Worm (Caenorhabditis elegans): ENCODE data around the gene cdh-7.

Gene cdh-7

DNA sequence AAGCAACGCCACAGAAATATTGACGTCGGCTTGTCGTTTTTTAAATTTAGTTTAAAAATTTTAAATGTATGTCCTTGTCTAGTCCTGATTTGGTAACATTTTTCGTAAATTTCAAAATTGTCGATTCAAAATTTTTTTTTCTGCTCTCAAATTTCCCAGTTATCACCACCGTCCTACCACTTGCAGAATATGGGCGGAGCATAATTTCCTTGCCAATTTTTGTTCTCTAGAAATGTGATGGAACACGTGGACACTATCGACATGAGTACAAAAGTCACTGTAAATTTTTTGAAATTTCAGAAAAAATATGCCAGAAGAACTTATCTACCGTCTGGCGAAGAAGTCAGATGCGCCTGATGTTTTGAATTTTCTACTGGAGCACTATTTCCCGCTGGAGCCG lies 12.2 kb downstream of the cdh-7 start, which contains the start of gene R05H10.7:
Gene R05H10.7, plus strand, starts transcription at position 301 of the 400 bp plus-strand sequence.
- TF ChIP-seq F52B5.7 (tag; optimal IDR thresholded peaks at IDR 0.05) (no peak), ztf-6 (GFP tag; IDR thresholded peaks at IDR 0.05) (no peak), cebp-2 (GFP tag; IDR thresholded peaks at IDR 0.05) (no peak), nhr-80 (tag; optimal IDR thresholded peaks at IDR 0.05) (no peak)

ce11 chrII:14856922-14857321 lies 13.9 kb downstream of the cdh-7 start, which contains the start of gene rbm-28:
rbm-28 (plus strand) TSS chrII:14857259.
- TF ChIP-seq xnd-1 (tag; optimal IDR thresholded peaks at IDR 0.05): no peak
- TF ChIP-seq dpl-1 (GFP tag; optimal IDR thresholded peaks at IDR 0.05): peak; percentile 24
- TF ChIP-seq zim-3 (tag; optimal IDR thresholded peaks at IDR 0.05): no peak
- no peak for TF ChIP-seq T07F8.4 (tag; optimal IDR thresholded peaks at IDR 0.05)
- peak; percentile 21 for TF ChIP-seq unc-130 (GFP tag; optimal IDR thresholded peaks at IDR 0.05)
- TF ChIP-seq lin-35 (GFP tag; optimal IDR thresholded peaks at IDR 0.05): peak in 1 of 3 experiments; percentile 53
- TF ChIP-seq sea-2 (GFP tag; IDR thresholded peaks at IDR 0.05): no peak
- no peak for TF ChIP-seq Y53G8AR.9 (GFP tag; conservative IDR thresholded peaks at IDR 0.05)
- TF ChIP-seq lin-54 (GFP tag; optimal IDR thresholded peaks at IDR 0.05): peak; percentile 65
- peak; percentile 15; the same call in 1 of the 2 replicates for TF ChIP-seq mcd-1 (GFP tag; IDR thresholded peaks at IDR 0.05)
- TF ChIP-seq attf-6 (GFP tag; IDR thresholded peaks at IDR 0.05): no peak
- no peak for TF ChIP-seq cebp-2 (GFP tag; IDR thresholded peaks at IDR 0.05)
- no peak for TF ChIP-seq nhr-90 (tag; optimal IDR thresholded peaks at IDR 0.05)
- no peak for TF ChIP-seq Y56A3A.18 (GFP tag; IDR thresholded peaks at IDR 0.05)
- TF ChIP-seq rec-8 (tag; optimal IDR thresholded peaks at IDR 0.05): peak in 1 of 2 experiments; percentile 4
- no peak for TF ChIP-seq snpc-1.3 (tag; optimal IDR thresholded peaks at IDR 0.05; ENCODE audit: insufficient read depth)
- TF ChIP-seq efl-1 (GFP tag; optimal IDR thresholded peaks at IDR 0.05): peak; percentile 45
- no peak for TF ChIP-seq hlh-12 (tag; optimal IDR thresholded peaks at IDR 0.05)
- TF ChIP-seq ZK185.1 (tag; optimal IDR thresholded peaks at IDR 0.05; ENCODE audit: poor library complexity, severe bottlenecking): no peak
- TF ChIP-seq ceh-27 (GFP tag; optimal IDR thresholded peaks at IDR 0.05): no peak

ce11 chrII:14864304-14864703 lies 21.3 kb downstream of the cdh-7 start:
- peak; percentile 93; the same call in 1 of the 2 replicates for TF ChIP-seq hmg-1.2 (GFP tag; IDR thresholded peaks at IDR 0.05)
- 0 out of 2 replicates have a peak, but pooled peaks have one; percentile 26 for TF ChIP-seq nfyb-1 (GFP tag; IDR thresholded peaks at IDR 0.05)

DNA sequence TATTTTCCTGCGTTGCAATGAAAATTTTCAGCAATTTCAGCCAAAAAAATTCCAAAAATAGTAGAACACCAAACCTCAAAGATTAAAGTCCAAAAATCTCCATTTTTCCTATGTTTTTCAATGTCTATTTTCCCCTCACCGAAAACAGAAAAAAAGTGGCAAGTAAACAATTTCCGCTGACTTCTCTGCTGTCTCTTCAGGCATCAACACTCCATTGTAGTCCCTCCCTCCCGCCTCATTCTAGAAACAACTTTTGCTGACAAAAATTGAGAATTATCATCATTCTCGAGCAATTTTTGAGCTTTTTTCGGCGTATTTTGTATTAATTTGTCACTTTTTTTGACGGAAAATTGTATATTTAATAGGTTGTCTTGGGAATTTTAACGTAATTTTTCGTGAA lies 22.1 kb downstream of the cdh-7 start:
- peak; percentile 91; the same call in 1 of the 2 replicates for TF ChIP-seq hmg-1.2 (GFP tag; IDR thresholded peaks at IDR 0.05)

DNA sequence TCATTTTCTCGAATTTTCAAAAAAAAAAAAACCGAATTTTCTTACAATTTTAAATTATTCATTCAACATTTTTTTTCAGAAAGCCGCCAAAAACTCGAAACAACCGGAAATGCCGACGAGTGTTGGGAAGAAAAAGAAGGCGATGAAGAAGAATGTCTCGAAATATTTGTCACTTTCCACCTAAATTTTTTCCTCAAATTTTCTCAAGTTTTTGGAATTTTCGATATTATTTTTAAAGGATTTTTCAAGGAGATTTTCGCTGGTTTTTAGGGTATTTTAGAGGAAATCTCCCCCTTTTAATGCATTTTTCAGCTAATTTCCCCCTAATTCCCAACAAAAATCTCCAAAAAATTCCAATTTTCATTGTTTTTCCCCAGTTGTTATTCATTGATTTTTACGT lies 23.1 kb downstream of the cdh-7 start:
- TF ChIP-seq mcd-1 (GFP tag; IDR thresholded peaks at IDR 0.05): no peak
- TF ChIP-seq him-1 (tag; optimal IDR thresholded peaks at IDR 0.05): no peak
- TF ChIP-seq zim-3 (tag; optimal IDR thresholded peaks at IDR 0.05): no peak
- TF ChIP-seq repo-1 (tag; optimal IDR thresholded peaks at IDR 0.05): no peak
- no peak for TF ChIP-seq ceh-100 (GFP tag; IDR thresholded peaks at IDR 0.05)
- TF ChIP-seq madf-6 (GFP tag; IDR thresholded peaks at IDR 0.05): no peak
- no peak for TF ChIP-seq pbrm-1 (GFP tag; IDR thresholded peaks at IDR 0.05)
- TF ChIP-seq F37B4.10 (GFP tag; IDR thresholded peaks at IDR 0.05): no peak
- no peak for TF ChIP-seq madf-3 (GFP tag; IDR thresholded peaks at IDR 0.05)
- TF ChIP-seq hmg-20 (GFP tag; IDR thresholded peaks at IDR 0.05): no peak
- TF ChIP-seq dpl-1 (GFP tag; optimal IDR thresholded peaks at IDR 0.05): no peak
- TF ChIP-seq ztf-6 (GFP tag; IDR thresholded peaks at IDR 0.05): no peak
- TF ChIP-seq hlh-12 (tag; optimal IDR thresholded peaks at IDR 0.05): no peak
